Fruit fly (Drosophila melanogaster): Measurements from ENCODE around the gene CG31975.

CG31975 gene

dm6 chr2L:131466-132270, 9.1 kb downstream of the CG31975 start, which contains the start of gene Gs1 (continued):
- TF ChIP-seq tna (GFP tag; IDR thresholded peaks at IDR 0.05; ENCODE audit: partially characterized antibody) (no peak), ro (GFP tag; IDR thresholded peaks at IDR 0.05) (no peak), CG14710 (tag; optimal IDR thresholded peaks at IDR 0.05) (no peak), jigr1 (GFP tag; IDR thresholded peaks at IDR 0.05) (no peak), Hsf (GFP tag; optimal IDR thresholded peaks at IDR 0.05) (no peak), Dfd (GFP tag; optimal IDR thresholded peaks at IDR 0.05) (no peak), Mrtf (GFP tag; IDR thresholded peaks at IDR 0.05) (no peak), CG12769 (tag; optimal IDR thresholded peaks at IDR 0.05) (peak; percentile 77), CG18262 (tag; optimal IDR thresholded peaks at IDR 0.05) (no peak), amos (GFP tag; IDR thresholded peaks at IDR 0.05; ENCODE audit: partially characterized antibody) (peak; percentile 10; the same call in 1 of the 2 replicates), oc (tag; optimal IDR thresholded peaks at IDR 0.05) (peak; percentile 48), maf-S (GFP tag; optimal IDR thresholded peaks at IDR 0.05) (no peak), btn (GFP tag; optimal IDR thresholded peaks at IDR 0.05) (no peak), Hr51 (GFP tag; optimal IDR thresholded peaks at IDR 0.05) (peak in 1 of 2 experiments; percentile 21), crol (GFP tag; IDR thresholded peaks at IDR 0.05) (peak; percentile 32; the same call in 1 of the 2 replicates), cato (GFP tag; optimal IDR thresholded peaks at IDR 0.05; ENCODE audit: borderline replicate concordance) (no peak), toy (GFP tag; IDR thresholded peaks at IDR 0.05) (no peak), CG12104 (GFP tag; optimal IDR thresholded peaks at IDR 0.05) (no peak), Sry-β (GFP tag; optimal IDR thresholded peaks at IDR 0.05) (no peak), CG14860 (GFP tag; IDR thresholded peaks at IDR 0.05; ENCODE audit: partially characterized antibody) (no peak), CG4360 (GFP tag; IDR thresholded peaks at IDR 0.05) (no peak), CHES-1-like (GFP tag; optimal IDR thresholded peaks at IDR 0.05) (no peak), slou (GFP tag; optimal IDR thresholded peaks at IDR 0.05) (no peak), wek (GFP tag; optimal IDR thresholded peaks at IDR 0.05) (no peak), klu (GFP tag; IDR thresholded peaks at IDR 0.05) (no peak), Deaf1 (tag; optimal IDR thresholded peaks at IDR 0.05) (peak; percentile 98), B-H1 (GFP tag; IDR thresholded peaks at IDR 0.05) (no peak; the same call in 2 of the 3 replicates), chn (GFP tag; optimal IDR thresholded peaks at IDR 0.05) (no peak), NC2β (GFP tag; optimal IDR thresholded peaks at IDR 0.05) (no peak), CG31388 (GFP tag; optimal IDR thresholded peaks at IDR 0.05) (no peak), HLH54F (GFP tag; optimal IDR thresholded peaks at IDR 0.05) (no peak), Meics (GFP tag; optimal IDR thresholded peaks at IDR 0.05) (peak; percentile 26), sens-2 (GFP tag; IDR thresholded peaks at IDR 0.05) (peak; percentile 4; the same call in 1 of the 2 replicates), CG7963 (GFP tag; IDR thresholded peaks at IDR 0.05; ENCODE audit: partially characterized antibody) (no peak), CTCF (GFP tag; optimal IDR thresholded peaks at IDR 0.05) (peak; percentile 41), unc-4 (GFP tag; IDR thresholded peaks at IDR 0.05; ENCODE audit: partially characterized antibody) (peak; percentile 52), Hmx (GFP tag; optimal IDR thresholded peaks at IDR 0.05) (no peak), nerfin-2 (GFP tag; IDR thresholded peaks at IDR 0.05; ENCODE audit: partially characterized antibody) (no peak), Oli (tag; optimal IDR thresholded peaks at IDR 0.05) (no peak), phol (tag; optimal IDR thresholded peaks at IDR 0.05) (no peak), tap (tag; optimal IDR thresholded peaks at IDR 0.05) (peak; percentile 11)
